Worm (Caenorhabditis elegans) whole organism, young adult: ENCODE results near the gene adh-1.

Experiments used
- C06A6.2 ChIP-seq: fragments of 200-800 bp; sonication (Bioruptor generic); conservative IDR thresholded peaks from 2 replicates; pipeline ENCODE4 v1.3.6; 2022; ENCODE audit warnings: missing genetic modification characterization, missing compliant biosample characterization
- F37B4.10 ChIP-seq: fragments of 200-800 bp; sonication (Bioruptor generic); IDR thresholded peaks from 2 replicates; pipeline ENCODE4 v1.3.6; 2022; ENCODE audit warnings: missing genetic modification characterization, missing compliant biosample characterization
- F55B11.4 ChIP-seq: sonication (generic microtip); optimal IDR thresholded peaks from 2 replicates; lab custom pipeline; 2016; ENCODE audit warnings: missing compliant biosample characterization, missing genetic modification characterization, borderline replicate concordance; ENCODE audit not compliant: insufficient read depth
- K11D2.4 ChIP-seq: fragments of 200-800 bp; sonication (Bioruptor generic); IDR thresholded peaks from 2 replicates; pipeline ENCODE4 v1.3.6; 2022; ENCODE audit warnings: missing genetic modification reagents, missing genetic modification characterization, missing compliant biosample characterization
- T07F8.4 ChIP-seq: sonication (generic microtip); optimal IDR thresholded peaks from 2 replicates; lab custom pipeline; 2016; ENCODE audit warnings: mild to moderate bottlenecking, missing genetic modification characterization, moderate library complexity, missing compliant biosample characterization
- Y53F4B.3 ChIP-seq: fragments of 200-800 bp; sonication (Bioruptor generic); IDR thresholded peaks from 2 replicates; pipeline ENCODE4 v1.3.6; 2022; ENCODE audit warnings: missing genetic modification reagents, missing genetic modification characterization, missing compliant biosample characterization
- Y67H2A.10 ChIP-seq: fragments of 200-800 bp; sonication (Bioruptor generic); conservative IDR thresholded peaks from 2 replicates; pipeline ENCODE4 v1.3.6; 2022; ENCODE audit warnings: missing genetic modification reagents, missing genetic modification characterization, missing compliant biosample characterization
- Y79H2A.3 ChIP-seq: fragments of 200-800 bp; sonication (Bioruptor generic); conservative IDR thresholded peaks from 2 replicates; pipeline ENCODE4 v1.3.6; 2022; ENCODE audit warnings: missing genetic modification reagents, missing genetic modification characterization, missing compliant biosample characterization
- akir-1 ChIP-seq: fragments of 200-800 bp; sonication (Bioruptor generic); optimal IDR thresholded peaks from 2 replicates; lab custom pipeline; 2018; ENCODE audit warnings: mild to moderate bottlenecking, missing genetic modification characterization, moderate library complexity, missing compliant biosample characterization
- cebp-1 ChIP-seq, 2 experiments: fragments of 200-800 bp in 1 of 2; sonication (Bioruptor generic) in 1 of 2; sonication (generic microtip) in 1 of 2; IDR thresholded peaks in 1 of 2; optimal IDR thresholded peaks in 1 of 2; 2 replicates each; pipeline versions ENCODE4 v1.3.6 to Lab custom; 2017 to 2022; ENCODE audit warnings: missing compliant biosample characterization in 2 of 2, missing genetic modification characterization in 2 of 2, mild to moderate bottlenecking in 1 of 2, missing genetic modification reagents in 1 of 2, moderate library complexity in 1 of 2
- chd-7 ChIP-seq: sonication (generic microtip); optimal IDR thresholded peaks from 2 replicates; lab custom pipeline; 2016; ENCODE audit warnings: mild to moderate bottlenecking, missing genetic modification characterization, moderate library complexity, missing compliant biosample characterization
- die-1 ChIP-seq: sonication (generic microtip); optimal IDR thresholded peaks from 2 replicates; lab custom pipeline; 2016; ENCODE audit warnings: missing genotype, mild to moderate bottlenecking, missing genetic modification characterization, missing compliant biosample characterization
- dpff-1 ChIP-seq: sonication (generic microtip); optimal IDR thresholded peaks from 2 replicates; lab custom pipeline; 2017; ENCODE audit warnings: mild to moderate bottlenecking, missing genetic modification characterization, missing compliant biosample characterization
- dpl-1 ChIP-seq: fragments of 150-350 bp; optimal IDR thresholded peaks from 2 replicates; lab custom pipeline; 2014; ENCODE audit warnings: missing biosample characterization, missing genetic modification reagents, missing genetic modification characterization
- egrh-3 ChIP-seq: fragments of 200-800 bp; sonication (Bioruptor generic); IDR thresholded peaks from 2 replicates; pipeline ENCODE4 v1.3.6; 2022; ENCODE audit warnings: missing genetic modification reagents, missing genetic modification characterization, missing compliant biosample characterization
- ekl-4 ChIP-seq: fragments of 200-800 bp; sonication (Bioruptor generic); IDR thresholded peaks from 2 replicates; pipeline ENCODE4 v1.3.6; 2022; ENCODE audit warnings: missing genetic modification reagents, missing genetic modification characterization, missing compliant biosample characterization
- ets-4 ChIP-seq: fragments of 200-800 bp; sonication (Bioruptor generic); optimal IDR thresholded peaks from 2 replicates; lab custom pipeline; 2018; ENCODE audit warnings: mild to moderate bottlenecking, missing genetic modification characterization, missing compliant biosample characterization
- lin-40 ChIP-seq: sonication (generic microtip); optimal IDR thresholded peaks from 2 replicates; lab custom pipeline; 2016; ENCODE audit warnings: missing genetic modification characterization, mild to moderate bottlenecking, missing compliant biosample characterization, missing genotype, missing genetic modification reagents
- lin-54 ChIP-seq: fragments of 200-800 bp; sonication (Bioruptor generic); optimal IDR thresholded peaks from 2 replicates; lab custom pipeline; 2018; ENCODE audit warnings: mild to moderate bottlenecking, missing genetic modification characterization, missing compliant biosample characterization
- lir-1 ChIP-seq: fragments of 200-800 bp; sonication (Bioruptor generic); conservative IDR thresholded peaks from 2 replicates; pipeline ENCODE4 v1.3.6; 2022; ENCODE audit warnings: missing genetic modification reagents, missing genetic modification characterization, missing compliant biosample characterization
- madf-6 ChIP-seq: fragments of 200-800 bp; sonication (Bioruptor generic); IDR thresholded peaks from 2 replicates; pipeline ENCODE4 v1.3.6; 2022; ENCODE audit warnings: missing genetic modification reagents, missing genetic modification characterization, missing compliant biosample characterization
- madf-8 ChIP-seq: fragments of 200-800 bp; sonication (Bioruptor generic); conservative IDR thresholded peaks from 2 replicates; pipeline ENCODE4 v1.3.6; 2022; ENCODE audit warnings: missing genetic modification reagents, missing genetic modification characterization, missing compliant biosample characterization
- mcd-1 ChIP-seq: fragments of 200-800 bp; sonication (Bioruptor generic); IDR thresholded peaks from 2 replicates; pipeline ENCODE4 v1.3.6; 2022; ENCODE audit warnings: missing genetic modification reagents, missing genetic modification characterization, missing compliant biosample characterization
- mes-4 ChIP-seq: sonication (generic microtip); optimal IDR thresholded peaks from 2 replicates; lab custom pipeline; 2016; ENCODE audit warnings: missing genotype, missing genetic modification characterization, missing compliant biosample characterization
- nhr-80 ChIP-seq: sonication (generic microtip); optimal IDR thresholded peaks from 2 replicates; lab custom pipeline; 2016; ENCODE audit warnings: missing genetic modification characterization, missing compliant biosample characterization
- pbrm-1 ChIP-seq: fragments of 200-800 bp; sonication (Bioruptor generic); IDR thresholded peaks from 2 replicates; pipeline ENCODE4 v1.3.6; 2022; ENCODE audit warnings: missing genetic modification reagents, missing genetic modification characterization, missing compliant biosample characterization
- pha-4 ChIP-seq: fragments of 150-350 bp; sonication (generic microtip); optimal IDR thresholded peaks from 2 replicates; lab custom pipeline; 2014; ENCODE audit warnings: missing biosample characterization, missing genetic modification reagents, missing genetic modification characterization
- snpc-1.1 ChIP-seq: sonication (generic microtip); optimal IDR thresholded peaks from 2 replicates; lab custom pipeline; 2017; ENCODE audit warnings: missing genetic modification characterization, mild to moderate bottlenecking, missing compliant biosample characterization, antibody characterized with exemption, moderate library complexity, missing genotype, missing genetic modification reagents; ENCODE audit not compliant: insufficient read depth
- somi-1 ChIP-seq: fragments of 200-800 bp; sonication (Bioruptor generic); optimal IDR thresholded peaks from 2 replicates; lab custom pipeline; 2018; ENCODE audit warnings: mild to moderate bottlenecking, missing genetic modification characterization, missing compliant biosample characterization
- tbp1 ChIP-seq: fragments of 200-800 bp; sonication (Bioruptor generic); optimal IDR thresholded peaks from 2 replicates; lab custom pipeline; 2018; ENCODE audit warnings: mild to moderate bottlenecking, missing genetic modification characterization, missing compliant biosample characterization
- tlf-1 ChIP-seq: fragments of 200-800 bp; sonication (Bioruptor generic); optimal IDR thresholded peaks from 2 replicates; lab custom pipeline; 2018; ENCODE audit warnings: mild to moderate bottlenecking, missing genetic modification characterization, missing compliant biosample characterization
- unc-130 ChIP-seq: sonication (generic microtip); optimal IDR thresholded peaks from 2 replicates; lab custom pipeline; 2016; ENCODE audit warnings: missing genetic modification reagents, missing genetic modification characterization, missing compliant biosample characterization
- unc-62 ChIP-seq: fragments of 150-350 bp; optimal IDR thresholded peaks from 2 replicates; lab custom pipeline; 2014; ENCODE audit warnings: missing biosample characterization, missing genetic modification reagents, missing genetic modification characterization
- ztf-26 ChIP-seq: sonication (generic microtip); optimal IDR thresholded peaks from 2 replicates; lab custom pipeline; 2017; ENCODE audit warnings: missing genetic modification characterization, missing compliant biosample characterization
- ztf-6 ChIP-seq: fragments of 200-800 bp; sonication (Bioruptor generic); IDR thresholded peaks from 2 replicates; pipeline ENCODE4 v1.3.6; 2022; ENCODE audit warnings: missing genetic modification reagents, missing genetic modification characterization, missing compliant biosample characterization

Gene adh-1

DNA sequence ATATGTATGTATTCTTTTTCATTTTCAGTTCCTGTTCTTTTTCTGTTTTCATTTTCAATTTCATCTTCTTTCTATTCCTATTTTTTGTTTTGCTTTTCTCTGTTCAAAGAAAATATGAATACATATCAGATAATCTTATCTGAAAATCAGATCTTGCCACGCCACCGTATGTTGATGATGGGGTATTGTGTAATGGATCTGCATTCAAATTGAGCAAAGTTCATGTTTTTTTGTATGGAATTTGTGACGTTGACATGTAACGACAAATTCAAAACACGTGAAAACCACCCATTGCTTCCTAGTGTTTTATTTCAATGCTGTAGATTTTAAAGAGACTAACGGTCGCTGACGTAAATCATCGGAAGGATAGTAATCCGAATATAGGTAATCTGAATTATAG, 29.7 kb upstream of the adh-1 start (continued):
- no peak for TF ChIP-seq madf-6 (GFP tag; lab: Robert Waterston, UW)
- no peak for TF ChIP-seq Y53F4B.3 (GFP tag; lab: Robert Waterston, UW)
- TF ChIP-seq ekl-4 (GFP tag; lab: Robert Waterston, UW) = no peak

DNA sequence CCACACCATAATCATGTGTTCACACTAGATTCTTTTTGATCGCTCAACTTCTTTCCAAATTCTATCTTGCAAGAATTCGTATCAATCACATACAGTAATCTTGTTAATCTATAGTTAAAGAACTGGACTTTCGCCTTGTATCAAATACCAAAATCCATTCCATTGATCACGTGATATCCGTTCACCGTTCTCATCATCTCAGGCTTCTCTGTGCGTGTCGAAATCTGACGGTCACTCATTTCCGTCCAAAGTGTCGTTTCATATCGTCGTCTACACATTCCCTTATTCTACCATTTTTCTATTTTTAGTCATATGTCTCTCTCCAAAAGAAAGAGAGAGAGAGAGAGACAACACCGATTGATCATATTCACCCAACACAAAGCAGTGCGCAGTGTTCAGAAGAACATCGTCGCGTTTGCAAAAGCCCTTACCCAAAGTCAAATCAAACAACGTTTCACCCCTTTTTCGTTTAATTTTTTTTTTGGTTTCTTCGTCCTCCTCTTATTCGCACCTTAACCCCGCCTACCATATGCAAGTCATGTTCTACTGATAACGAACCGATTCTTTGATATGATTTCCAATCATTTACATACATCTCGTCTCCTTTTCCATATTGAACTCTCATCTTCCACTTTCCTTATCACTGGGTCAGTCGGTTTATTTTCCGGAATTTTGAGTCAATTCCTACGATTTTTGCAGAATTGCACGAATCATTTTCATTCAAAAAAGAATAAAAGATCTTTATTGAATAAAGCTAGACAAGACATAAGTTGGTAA, 28.8 kb upstream of the adh-1 start:
- peak; percentile 47 for TF ChIP-seq lin-40 (tag; lab: Kevin White, UChicago)
- TF ChIP-seq madf-8 (GFP tag; lab: Robert Waterston, UW) = no peak
- TF ChIP-seq Y79H2A.3 (GFP tag; lab: Robert Waterston, UW) = no peak
- TF ChIP-seq K11D2.4 (GFP tag; lab: Robert Waterston, UW) = peak; percentile 56; the same call in 1 of the 2 replicates
- no peak for TF ChIP-seq akir-1 (GFP tag; lab: Kevin White, UChicago)
- TF ChIP-seq cebp-1 (GFP tag; IDR thresholded peaks at IDR 0.05; lab: Robert Waterston, UW) = no peak
- peak; percentile 45 for TF ChIP-seq cebp-1 (tag; optimal IDR thresholded peaks at IDR 0.05; lab: Kevin White, UChicago)
- peak; percentile 7 for TF ChIP-seq chd-7 (tag; lab: Kevin White, UChicago)
- TF ChIP-seq die-1 = peak; percentile 33
- TF ChIP-seq ztf-26 = peak; percentile 65
- peak; percentile 52 for TF ChIP-seq somi-1 (GFP tag; lab: Kevin White, UChicago)
- TF ChIP-seq ets-4 = peak; percentile 5
- no peak for TF ChIP-seq ztf-6
- no peak for TF ChIP-seq pbrm-1 (GFP tag; lab: Robert Waterston, UW)
- peak; percentile 93 for TF ChIP-seq nhr-80 (tag; lab: Kevin White, UChicago)

DNA sequence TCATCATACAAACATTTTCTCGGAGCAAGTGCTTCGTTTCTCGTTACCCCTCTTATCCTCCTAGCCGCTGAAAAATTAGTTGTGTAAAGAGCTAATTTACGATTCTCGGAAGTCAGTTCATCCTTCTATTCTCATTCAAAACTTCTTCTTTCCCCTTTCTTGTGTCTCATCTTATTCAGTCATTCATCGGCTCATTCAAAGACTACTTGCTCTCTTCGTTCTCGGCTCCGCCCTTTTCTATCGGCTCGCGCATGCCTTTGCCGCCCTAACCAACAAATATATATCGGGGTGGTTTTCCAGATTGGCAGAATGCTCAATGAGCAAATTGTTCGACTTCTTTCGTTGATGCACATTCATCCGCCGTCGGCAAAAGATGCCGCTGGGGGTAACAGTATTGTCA, 27.7 kb upstream of the adh-1 start, which contains the start of gene R13H4.5:
Gene R13H4.5 (plus strand): TSS at position 301 of the 400 bp plus-strand sequence.
- TF ChIP-seq unc-130 (no peak), ets-4 (no peak), F55B11.4 (no peak), T07F8.4 (tag; lab: Kevin White, UChicago) (no peak), tbp1 (no peak), ztf-6 (no peak), C06A6.2 (no peak), mes-4 (tag; lab: Kevin White, UChicago) (no peak), Y67H2A.10 (no peak)

DNA sequence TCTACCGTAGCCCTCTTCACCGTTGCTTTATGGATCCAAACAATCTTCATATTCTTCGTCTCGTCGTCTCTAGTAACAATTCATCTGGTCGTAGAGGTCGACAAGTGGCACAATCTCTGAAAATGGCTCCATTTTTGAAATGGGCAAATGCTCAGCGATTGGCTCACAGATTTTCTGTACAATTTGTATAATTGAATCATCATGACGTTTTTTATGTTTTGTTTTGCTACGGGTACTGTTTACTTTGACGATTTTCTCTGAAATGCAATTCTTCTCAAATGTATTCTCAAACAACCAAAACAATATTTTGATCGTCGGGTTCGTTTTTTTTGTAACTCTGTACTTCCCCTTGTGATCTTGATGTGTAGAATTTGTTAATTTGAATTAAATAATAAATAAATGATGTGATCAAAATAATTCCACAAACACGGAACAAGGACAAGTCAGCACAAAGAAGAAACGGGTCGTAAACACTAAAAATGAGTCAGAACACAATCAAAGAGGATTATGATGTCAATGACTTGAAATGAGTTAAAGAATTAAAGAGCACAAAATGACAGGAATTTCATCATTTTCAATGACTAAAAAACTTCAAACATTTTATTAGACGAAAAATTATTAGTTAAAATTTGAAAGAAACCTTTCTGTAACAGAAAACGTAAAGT, 26.0 kb upstream of the adh-1 start:
- peak; percentile 44 for TF ChIP-seq unc-62
- TF ChIP-seq K11D2.4 (GFP tag; lab: Robert Waterston, UW) = no peak
- no peak for TF ChIP-seq tlf-1 (GFP tag; lab: Kevin White, UChicago)
- TF ChIP-seq nhr-80 (tag; lab: Kevin White, UChicago) = peak; percentile 19
- TF ChIP-seq lin-54 (GFP tag; lab: Kevin White, UChicago) = no peak

DNA sequence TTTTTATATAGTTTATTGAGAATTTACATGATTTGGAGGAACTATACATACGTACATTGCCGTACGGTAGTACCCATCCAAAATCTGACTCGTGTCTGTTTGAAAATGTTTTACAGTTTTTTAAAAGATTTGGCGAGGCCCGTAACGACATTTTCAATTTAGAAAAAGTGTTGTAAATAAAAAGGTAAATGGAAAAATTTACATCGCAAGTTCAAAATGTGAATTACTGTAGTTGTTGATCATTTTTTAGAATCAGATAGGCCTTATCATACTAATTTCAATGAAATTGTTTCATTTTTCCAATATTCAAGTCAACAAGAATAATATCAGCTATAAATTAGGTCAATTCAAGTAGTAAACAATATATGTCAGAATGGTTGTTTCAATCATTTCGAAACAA, 25.2 kb upstream of the adh-1 start, which contains the start of gene R13H4.6:
Gene R13H4.6 (plus strand): TSS at position 301 of the 400 bp plus-strand sequence.
- TF ChIP-seq dpff-1 (no peak), F37B4.10 (GFP tag; lab: Robert Waterston, UW) (no peak), snpc-1.1 (tag; lab: Kevin White, UChicago) (no peak), lir-1 (GFP tag; lab: Robert Waterston, UW) (no peak), pha-4 (no peak), die-1 (no peak), egrh-3 (GFP tag; lab: Robert Waterston, UW) (no peak), dpl-1 (GFP tag; lab: Kevin White, UChicago) (no peak), mcd-1 (no peak), ztf-6 (no peak)
